Fruit fly (Drosophila melanogaster) whole organism, embryonic: Measurements from ENCODE around the gene CG8861.
A peak's percentile ranks its signal among the peaks of the same experiment; 100 is the strongest.

Experiments used
- Asciz ChIP-seq: fragments of 200-800 bp; sonication (Bioruptor generic); optimal IDR thresholded peaks from 2 replicates; lab custom pipeline; 2017; ENCODE audit warnings: missing biosample characterization, mild to moderate bottlenecking, missing genetic modification characterization, missing genetic modification reagents
- C15 ChIP-seq: fragments of 200-800 bp; sonication (Bioruptor generic); IDR thresholded peaks from 3 replicates; pipeline ENCODE4 v1.3.6; 2022; ENCODE audit warnings: missing biosample characterization, missing genetic modification characterization
- CG10267 ChIP-seq: fragments of 200-800 bp; sonication (Bioruptor generic); optimal IDR thresholded peaks from 2 replicates; lab custom pipeline; 2018; ENCODE audit warnings: missing biosample characterization, mild to moderate bottlenecking, missing genetic modification characterization, moderate library complexity
- CG10321 ChIP-seq: fragments of 200-800 bp; sonication (Bioruptor generic); IDR thresholded peaks from 2 replicates; pipeline ENCODE4 v1.3.6; 2022; ENCODE audit warnings: missing biosample characterization, missing genetic modification characterization
- CG11560 ChIP-seq: fragments of 200-800 bp; sonication (Bioruptor generic); IDR thresholded peaks from 3 replicates; pipeline ENCODE4 v1.3.6; 2022; ENCODE audit warnings: missing biosample characterization, missing genetic modification characterization
- CG12299 ChIP-seq: fragments of 200-800 bp; sonication (Bioruptor generic); optimal IDR thresholded peaks from 2 replicates; lab custom pipeline; 2018; ENCODE audit warnings: missing biosample characterization, mild to moderate bottlenecking, missing genetic modification characterization
- CG12391 ChIP-seq: fragments of 200-800 bp; sonication (Bioruptor generic); optimal IDR thresholded peaks from 3 replicates; lab custom pipeline; 2018; ENCODE audit warnings: missing biosample characterization, mild to moderate bottlenecking, missing genetic modification characterization, moderate library complexity
- CG17359 ChIP-seq: fragments of 200-800 bp; sonication (Bioruptor generic); optimal IDR thresholded peaks from 3 replicates; lab custom pipeline; 2018; ENCODE audit warnings: missing biosample characterization, mild to moderate bottlenecking, missing genetic modification characterization, moderate library complexity
- CG17568 ChIP-seq: fragments of 200-800 bp; sonication (Bioruptor generic); optimal IDR thresholded peaks from 2 replicates; lab custom pipeline; 2018; ENCODE audit warnings: missing biosample characterization, mild to moderate bottlenecking, missing genetic modification characterization, moderate library complexity
- CG30403 ChIP-seq: fragments of 200-800 bp; sonication (Bioruptor generic); optimal IDR thresholded peaks from 3 replicates; lab custom pipeline; 2016; ENCODE audit warnings: missing biosample characterization, missing genetic modification characterization
- CG4360 ChIP-seq: fragments of 200-800 bp; sonication (Bioruptor generic); IDR thresholded peaks from 2 replicates; pipeline ENCODE4 v1.3.6; 2022; ENCODE audit warnings: missing biosample characterization, missing genetic modification characterization
- CG4404 ChIP-seq: fragments of 200-800 bp; sonication (Bioruptor generic); IDR thresholded peaks from 2 replicates; pipeline ENCODE4 v1.3.6; 2022; ENCODE audit warnings: missing biosample characterization, missing genetic modification characterization
- CG6654 ChIP-seq: fragments of 200-800 bp; sonication (Bioruptor generic); optimal IDR thresholded peaks from 2 replicates; lab custom pipeline; 2017; ENCODE audit warnings: missing biosample characterization, mild to moderate bottlenecking, missing genetic modification characterization
- CG8281 ChIP-seq: fragments of 200-800 bp; sonication (Bioruptor generic); optimal IDR thresholded peaks from 2 replicates; lab custom pipeline; 2018; ENCODE audit warnings: missing biosample characterization, mild to moderate bottlenecking, missing genetic modification characterization, moderate library complexity
- CG9727 ChIP-seq: fragments of 200-800 bp; sonication (Bioruptor generic); optimal IDR thresholded peaks from 3 replicates; lab custom pipeline; 2017; ENCODE audit warnings: missing biosample characterization, mild to moderate bottlenecking, missing genetic modification characterization
- E2f2 ChIP-seq: fragments of 200-800 bp; sonication (Bioruptor generic); IDR thresholded peaks from 2 replicates; pipeline ENCODE4 v1.3.6; 2022; ENCODE audit warnings: missing biosample characterization, missing genetic modification characterization
- GATAe ChIP-seq: fragments of 200-800 bp; sonication (Bioruptor generic); conservative IDR thresholded peaks from 2 replicates; pipeline ENCODE4 v1.3.6; 2022; ENCODE audit warnings: missing biosample characterization, missing genetic modification characterization
- Neu2 ChIP-seq: fragments of 200-800 bp; sonication (Bioruptor generic); optimal IDR thresholded peaks from 3 replicates; lab custom pipeline; 2016; ENCODE audit warnings: missing biosample characterization, missing genetic modification characterization, borderline replicate concordance
- NfI ChIP-seq: fragments of 200-800 bp; sonication (Bioruptor generic); optimal IDR thresholded peaks from 3 replicates; lab custom pipeline; 2018; ENCODE audit warnings: missing biosample characterization, mild to moderate bottlenecking, missing genetic modification characterization, moderate library complexity
- Ravus ChIP-seq: fragments of 200-800 bp; sonication (Bioruptor generic); IDR thresholded peaks from 2 replicates; pipeline ENCODE4 v1.3.6; 2022; ENCODE audit warnings: missing biosample characterization, missing genetic modification characterization
- Sox100B ChIP-seq: fragments of 200-800 bp; sonication (Bioruptor generic); optimal IDR thresholded peaks from 3 replicates; lab custom pipeline; 2018; ENCODE audit warnings: missing biosample characterization, mild to moderate bottlenecking, missing genetic modification characterization
- Sox102F ChIP-seq: fragments of 200-800 bp; sonication (Bioruptor generic); optimal IDR thresholded peaks from 2 replicates; lab custom pipeline; 2018; ENCODE audit warnings: missing biosample characterization, mild to moderate bottlenecking, missing genetic modification characterization, moderate library complexity
- Xrp1 ChIP-seq: fragments of 200-800 bp; sonication (Bioruptor generic); IDR thresholded peaks from 2 replicates; pipeline ENCODE4 v1.3.6; 2022; ENCODE audit warnings: missing biosample characterization, missing genetic modification characterization
- ab ChIP-seq: fragments of 200-800 bp; sonication (Bioruptor generic); optimal IDR thresholded peaks from 2 replicates; lab custom pipeline; 2016; ENCODE audit warnings: missing biosample characterization, missing genetic modification characterization
- aop ChIP-seq: fragments of 200-800 bp; sonication (Bioruptor generic); IDR thresholded peaks from 2 replicates; pipeline ENCODE4 v1.3.6; 2022; ENCODE audit warnings: missing biosample characterization, missing genetic modification characterization
- dmrt99B ChIP-seq: fragments of 200-800 bp; sonication (Bioruptor generic); optimal IDR thresholded peaks from 2 replicates; lab custom pipeline; 2018; ENCODE audit warnings: missing biosample characterization, mild to moderate bottlenecking, missing genetic modification characterization, moderate library complexity
- dpn ChIP-seq, 2 experiments: fragments of 200-800 bp; sonication (Bioruptor generic); optimal IDR thresholded peaks; 3 replicates each; lab custom pipeline; 2016; ENCODE audit warnings: missing biosample characterization in 2 of 2, missing genetic modification characterization in 2 of 2
- exex ChIP-seq: fragments of 200-800 bp; sonication (Bioruptor generic); optimal IDR thresholded peaks from 4 replicates; lab custom pipeline; 2018; ENCODE audit warnings: missing biosample characterization, mild to moderate bottlenecking, missing genetic modification characterization, moderate library complexity
- fru ChIP-seq: fragments of >200 bp; optimal IDR thresholded peaks from 2 replicates; lab custom pipeline; 2017
- gem ChIP-seq: fragments of 200-800 bp; sonication (Bioruptor generic); optimal IDR thresholded peaks from 2 replicates; lab custom pipeline; 2019; ENCODE audit warnings: missing biosample characterization, mild to moderate bottlenecking, missing genetic modification characterization, moderate library complexity
- grn ChIP-seq: fragments of 200-800 bp; sonication (Bioruptor generic); optimal IDR thresholded peaks from 3 replicates; lab custom pipeline; 2017; ENCODE audit warnings: missing biosample characterization, missing genetic modification characterization
- hkb ChIP-seq, 2 experiments: fragments of 200-800 bp in 1 of 2; fragments of >200 bp in 1 of 2; sonication (Bioruptor generic) in 1 of 2; IDR thresholded peaks in 1 of 2; optimal IDR thresholded peaks in 1 of 2; 2 replicates each; pipeline versions ENCODE4 v1.3.6 to Lab custom; 2017 to 2022; ENCODE audit warnings: missing biosample characterization in 1 of 2, missing genetic modification characterization in 1 of 2
- klu ChIP-seq: fragments of 200-800 bp; sonication (Bioruptor generic); IDR thresholded peaks from 2 replicates; pipeline ENCODE4 v1.3.6; 2022; ENCODE audit warnings: missing biosample characterization, missing genetic modification characterization
- nerfin-2 ChIP-seq: fragments of 200-800 bp; sonication (Bioruptor generic); IDR thresholded peaks from 2 replicates; pipeline ENCODE4 v1.3.6; 2022; ENCODE audit warnings: missing biosample characterization, missing genetic modification characterization; ENCODE audit not compliant: partially characterized antibody
- nmo ChIP-seq: fragments of 200-800 bp; sonication (Bioruptor generic); optimal IDR thresholded peaks from 2 replicates; lab custom pipeline; 2018; ENCODE audit warnings: missing biosample characterization, mild to moderate bottlenecking, missing genetic modification characterization, moderate library complexity
- repo ChIP-seq: fragments of 200-800 bp; sonication (Bioruptor generic); optimal IDR thresholded peaks from 2 replicates; lab custom pipeline; 2016; ENCODE audit warnings: missing biosample characterization, missing genetic modification characterization
- schlank ChIP-seq: fragments of 200-800 bp; sonication (Bioruptor generic); optimal IDR thresholded peaks from 2 replicates; lab custom pipeline; 2018; ENCODE audit warnings: missing biosample characterization, mild to moderate bottlenecking, missing genetic modification characterization
- sd ChIP-seq: fragments of 200-800 bp; sonication (Bioruptor generic); optimal IDR thresholded peaks from 3 replicates; lab custom pipeline; 2018; ENCODE audit warnings: missing biosample characterization, mild to moderate bottlenecking, missing genetic modification characterization, moderate library complexity
- sim ChIP-seq: fragments of 200-800 bp; sonication (Bioruptor generic); IDR thresholded peaks from 2 replicates; pipeline ENCODE4 v1.3.6; 2022; ENCODE audit warnings: missing biosample characterization, missing genetic modification characterization
- slou ChIP-seq: fragments of 200-800 bp; sonication (Bioruptor generic); optimal IDR thresholded peaks from 3 replicates; lab custom pipeline; 2016; ENCODE audit warnings: missing biosample characterization, missing genetic modification characterization
- sna ChIP-seq: fragments of 200-800 bp; sonication (Bioruptor generic); IDR thresholded peaks from 2 replicates; pipeline ENCODE4 v1.3.6; 2022; ENCODE audit warnings: missing biosample characterization, missing genetic modification characterization; ENCODE audit not compliant: partially characterized antibody
- sob ChIP-seq: fragments of 200-800 bp; sonication (Bioruptor generic); IDR thresholded peaks from 2 replicates; pipeline ENCODE4 v1.3.6; 2022; ENCODE audit warnings: missing biosample characterization, missing genetic modification characterization
- sug ChIP-seq: fragments of 200-800 bp; optimal IDR thresholded peaks from 2 replicates; lab custom pipeline; 2019; ENCODE audit warnings: missing biosample characterization, mild to moderate bottlenecking, missing genetic modification characterization, moderate library complexity
- zf30C ChIP-seq: fragments of 200-800 bp; sonication (Bioruptor generic); optimal IDR thresholded peaks from 3 replicates; lab custom pipeline; 2018; ENCODE audit warnings: missing biosample characterization, mild to moderate bottlenecking, missing genetic modification characterization

Gene CG8861

dm6 chr3R:9334592-9335518 lies 6.5 kb upstream of the CG8861 start, which contains the start of the genes Aduk and pasi2 (continued):
- TF ChIP-seq slou (GFP tag; lab: Kevin White, UChicago), result no peak
- TF ChIP-seq nmo (GFP tag; lab: Kevin White, UChicago), result peak; percentile 73
- TF ChIP-seq sug, result peak; percentile 23
- no peak for TF ChIP-seq CG17359 (tag; lab: Kevin White, UChicago)
- peak; percentile 93 for TF ChIP-seq E2f2 (GFP tag; lab: Robert Waterston, UW)
- no peak for TF ChIP-seq dmrt99B (tag; lab: Kevin White, UChicago)
- peak; percentile 11; the same call in 1 of the 2 replicates for TF ChIP-seq nerfin-2
- no peak for TF ChIP-seq schlank (tag; lab: Kevin White, UChicago)
- TF ChIP-seq zf30C, result no peak
- no peak for TF ChIP-seq CG17568 (GFP tag; lab: Kevin White, UChicago)
- no peak for TF ChIP-seq Sox100B (GFP tag; lab: Kevin White, UChicago)
- TF ChIP-seq Xrp1 (GFP tag; lab: Robert Waterston, UW), result no peak
- peak; percentile 5 for TF ChIP-seq exex (tag; lab: Kevin White, UChicago)
- TF ChIP-seq CG10267, result peak; percentile 55
- no peak for TF ChIP-seq gem (tag; lab: Kevin White, UChicago)
- TF ChIP-seq Ravus (GFP tag; lab: Robert Waterston, UW), result no peak
- no peak for TF ChIP-seq sob (GFP tag; lab: Robert Waterston, UW)
- TF ChIP-seq CG8281 (tag; lab: Kevin White, UChicago), result no peak
- TF ChIP-seq fru, result no peak
- peak; percentile 12 for TF ChIP-seq NfI (GFP tag; lab: Kevin White, UChicago)
- TF ChIP-seq CG9727, result peak; percentile 31
- peak; percentile 11 for TF ChIP-seq CG12299
- no peak for TF ChIP-seq aop (GFP tag; lab: Robert Waterston, UW)
- TF ChIP-seq CG11560 (tag; lab: Robert Waterston, UW), result no peak
- TF ChIP-seq Neu2, result no peak
- TF ChIP-seq CG30403 (GFP tag; lab: Kevin White, UChicago), result no peak

- TF ChIP-seq CG4404, result no peak
- TF ChIP-seq hkb (optimal IDR thresholded peaks at IDR 0.05; lab: Kevin White, UChicago), result peak; percentile 33
- TF ChIP-seq hkb (GFP tag; IDR thresholded peaks at IDR 0.05; lab: Robert Waterston, UW), result no peak
- TF ChIP-seq CG6654, result no peak
- no peak for TF ChIP-seq C15 (GFP tag; lab: Robert Waterston, UW)
- TF ChIP-seq CG12391 (tag; lab: Kevin White, UChicago), result no peak
- TF ChIP-seq klu (GFP tag; lab: Robert Waterston, UW), result no peak
- TF ChIP-seq grn (GFP tag; lab: Kevin White, UChicago), result peak; percentile 21
- TF ChIP-seq CG4360, result no peak
- no peak for TF ChIP-seq CG10321
- TF ChIP-seq Sox102F, result no peak
- no peak for TF ChIP-seq sna (GFP tag; lab: Robert Waterston, UW)
- no peak for TF ChIP-seq sim (GFP tag; lab: Robert Waterston, UW)
- no peak for TF ChIP-seq sd
- peak; percentile 26; the same call in 1 of the 2 replicates for TF ChIP-seq GATAe
- peak; percentile 93 for TF ChIP-seq exex (tag; lab: Kevin White, UChicago)
- TF ChIP-seq repo (GFP tag; lab: Kevin White, UChicago), result no peak
- TF ChIP-seq sug, result peak; percentile 10
- TF ChIP-seq Asciz (GFP tag; lab: Kevin White, UChicago), result no peak
- TF ChIP-seq dpn (GFP tag; optimal IDR thresholded peaks at IDR 0.05; lab: Kevin White, UChicago), result no peak
- no peak for TF ChIP-seq ab (GFP tag; lab: Kevin White, UChicago)
- TF ChIP-seq, all 482 proteins: peak for 5
Observed at dm6 chr3R:9331861-9332260, 3.5 kb upstream of the CG8861 start, which contains the start of gene CG16749. TSS of gene CG16749 (minus strand) at chr3R:9331885.
